Worm (Caenorhabditis elegans): ENCODE measurements around the gene lron-12.

ce11 chrIII:12156582-12156981 is 38.3 kb upstream of the lron-12 start:
- no peak for TF ChIP-seq scrt-1 (GFP tag; IDR thresholded peaks at IDR 0.05)
- no peak for TF ChIP-seq tbx-37 (GFP tag; conservative IDR thresholded peaks at IDR 0.05)
- no peak for TF ChIP-seq ama-1 (optimal IDR thresholded peaks at IDR 0.05)

Data from whole organism, early embryonic.